Worm (Caenorhabditis elegans) whole organism, mixed stage, embryonic: ENCODE measurements around the gene C18E9.2.

Experiments
- M03D4.4 ChIP-seq: sonication (generic microtip); optimal IDR thresholded peaks from 2 replicates; lab custom pipeline; 2017; ENCODE audit warnings: mild to moderate bottlenecking, missing genetic modification characterization, missing compliant biosample characterization
- bed-3 ChIP-seq: fragments of 200-800 bp; sonication (Bioruptor generic); optimal IDR thresholded peaks from 3 replicates; lab custom pipeline; 2018; ENCODE audit warnings: mild to moderate bottlenecking, missing genetic modification characterization, moderate library complexity, missing compliant biosample characterization
- ceh-39 ChIP-seq: fragments of 150-350 bp; optimal IDR thresholded peaks from 2 replicates; lab custom pipeline; 2014; ENCODE audit warnings: missing biosample characterization, missing genetic modification characterization
- ceh-83 ChIP-seq: fragments of 200-800 bp; sonication (Bioruptor generic); optimal IDR thresholded peaks from 2 replicates; lab custom pipeline; 2018; ENCODE audit warnings: mild to moderate bottlenecking, missing genetic modification characterization, missing compliant biosample characterization
- ces-1 ChIP-seq: fragments of 150-350 bp; optimal IDR thresholded peaks from 2 replicates; lab custom pipeline; 2014; ENCODE audit warnings: missing biosample characterization, missing genetic modification reagents, missing genetic modification characterization
- cnd-1 ChIP-seq: fragments of 200-800 bp; sonication (Bioruptor generic); optimal IDR thresholded peaks from 2 replicates; lab custom pipeline; 2018; ENCODE audit warnings: mild to moderate bottlenecking, missing genetic modification characterization, missing compliant biosample characterization
- drap-1 ChIP-seq: fragments of 200-800 bp; sonication (Bioruptor generic); optimal IDR thresholded peaks from 3 replicates; lab custom pipeline; 2018; ENCODE audit warnings: mild to moderate bottlenecking, missing genetic modification characterization, missing compliant biosample characterization
- elt-3 ChIP-seq: fragments of 150-350 bp; optimal IDR thresholded peaks from 2 replicates; lab custom pipeline; 2014; ENCODE audit warnings: missing biosample characterization, missing genetic modification characterization
- flh-1 ChIP-seq: fragments of 200-800 bp; sonication (Bioruptor generic); optimal IDR thresholded peaks from 2 replicates; lab custom pipeline; 2018; ENCODE audit warnings: mild to moderate bottlenecking, missing genetic modification characterization, moderate library complexity, missing compliant biosample characterization
- ham-2 ChIP-seq: fragments of 200-800 bp; sonication (Bioruptor generic); optimal IDR thresholded peaks from 2 replicates; lab custom pipeline; 2018; ENCODE audit warnings: mild to moderate bottlenecking, missing genetic modification characterization, missing compliant biosample characterization
- hlh-1 ChIP-seq: fragments of 150-350 bp; optimal IDR thresholded peaks from 2 replicates; lab custom pipeline; 2014; ENCODE audit warnings: missing biosample characterization, missing genetic modification reagents, missing genetic modification characterization
- lsy-2 ChIP-seq: fragments of 150-350 bp; optimal IDR thresholded peaks from 2 replicates; lab custom pipeline; 2014; ENCODE audit warnings: missing biosample characterization, missing genetic modification characterization
- mab-5 ChIP-seq: fragments of 150-350 bp; optimal IDR thresholded peaks from 2 replicates; lab custom pipeline; 2014; ENCODE audit warnings: missing biosample characterization, missing genetic modification characterization
- mep-1 ChIP-seq: fragments of 150-350 bp; optimal IDR thresholded peaks from 2 replicates; lab custom pipeline; 2017; ENCODE audit warnings: missing biosample characterization, missing genetic modification reagents, missing genetic modification characterization, inconsistent platforms
- mls-2 ChIP-seq: sonication (generic microtip); optimal IDR thresholded peaks from 2 replicates; lab custom pipeline; 2016; ENCODE audit warnings: mild to moderate bottlenecking, missing genetic modification characterization, moderate library complexity, missing compliant biosample characterization
- nhr-12 ChIP-seq: fragments of 150-350 bp; optimal IDR thresholded peaks from 2 replicates; lab custom pipeline; 2014; ENCODE audit warnings: missing biosample characterization, missing genetic modification characterization
- nhr-2 ChIP-seq: fragments of 150-350 bp; optimal IDR thresholded peaks from 2 replicates; lab custom pipeline; 2014; ENCODE audit warnings: missing biosample characterization, missing genetic modification characterization
- nhr-237 ChIP-seq: fragments of 150-350 bp; optimal IDR thresholded peaks from 2 replicates; lab custom pipeline; 2014; ENCODE audit warnings: missing biosample characterization, missing genetic modification characterization
- nhr-28 ChIP-seq: fragments of 150-350 bp; optimal IDR thresholded peaks from 2 replicates; lab custom pipeline; 2014; ENCODE audit warnings: missing biosample characterization, missing genetic modification characterization
- nhr-76 ChIP-seq: sonication (generic microtip); optimal IDR thresholded peaks from 2 replicates; lab custom pipeline; 2017; ENCODE audit warnings: missing biosample characterization, missing genetic modification characterization
- pha-4 ChIP-seq: fragments of 150-350 bp; optimal IDR thresholded peaks from 2 replicates; lab custom pipeline; 2018; ENCODE audit warnings: missing biosample characterization, missing genetic modification reagents, missing genetic modification characterization
- sem-2 ChIP-seq: fragments of 200-800 bp; sonication (Bioruptor generic); optimal IDR thresholded peaks from 2 replicates; lab custom pipeline; 2018; ENCODE audit warnings: mild to moderate bottlenecking, missing genetic modification characterization, missing compliant biosample characterization
- snpc-4 ChIP-seq: fragments of 150-350 bp; optimal IDR thresholded peaks from 2 replicates; lab custom pipeline; 2014; ENCODE audit warnings: missing biosample characterization, missing genetic modification characterization
- sptf-1 ChIP-seq: sonication (generic microtip); optimal IDR thresholded peaks from 2 replicates; lab custom pipeline; 2017; ENCODE audit warnings: mild to moderate bottlenecking, missing genetic modification characterization, moderate library complexity, missing compliant biosample characterization
- tbx-8 ChIP-seq: fragments of 200-800 bp; sonication (Bioruptor generic); optimal IDR thresholded peaks from 2 replicates; lab custom pipeline; 2018; ENCODE audit warnings: mild to moderate bottlenecking, missing genetic modification characterization, moderate library complexity, missing compliant biosample characterization
- unc-120 ChIP-seq: sonication (generic microtip); optimal IDR thresholded peaks from 2 replicates; lab custom pipeline; 2017; ENCODE audit warnings: missing genetic modification characterization, missing compliant biosample characterization; ENCODE audit not compliant: poor library complexity, severe bottlenecking
- unc-39 ChIP-seq: fragments of 150-350 bp; optimal IDR thresholded peaks from 2 replicates; lab custom pipeline; 2014; ENCODE audit warnings: missing biosample characterization, missing genetic modification characterization
- unc-62 ChIP-seq: fragments of 150-350 bp; optimal IDR thresholded peaks from 2 replicates; lab custom pipeline; 2014; ENCODE audit warnings: missing biosample characterization, missing genetic modification reagents, missing genetic modification characterization
- zip-8 ChIP-seq: fragments of 150-350 bp; optimal IDR thresholded peaks from 2 replicates; lab custom pipeline; 2014; ENCODE audit warnings: missing biosample characterization, missing genetic modification characterization
- ztf-11 ChIP-seq: fragments of 150-350 bp; optimal IDR thresholded peaks from 2 replicates; lab custom pipeline; 2014; ENCODE audit warnings: missing biosample characterization, missing genetic modification characterization

Gene C18E9.2

ce11 chrII:8964835-8965234, at the start of gene C18E9.2, which contains the start of gene ndub-3:
C18E9.2 (plus strand) TSS chrII:8965006.
ndub-3 (minus strand) TSS chrII:8964890.
- no peak for TF ChIP-seq ztf-11 (tag; lab: Kevin White, UChicago)
- TF ChIP-seq mab-5, result no peak
- TF ChIP-seq nhr-237, result peak; percentile 11
- TF ChIP-seq flh-1 (GFP tag; lab: Kevin White, UChicago), result no peak
- no peak for TF ChIP-seq nhr-2 (tag; lab: Kevin White, UChicago)
- TF ChIP-seq tbx-8, result no peak
- peak; percentile 72 for TF ChIP-seq mep-1
- TF ChIP-seq ceh-83 (GFP tag; lab: Kevin White, UChicago), result no peak
- TF ChIP-seq nhr-76 (tag; lab: Kevin White, UChicago), result no peak
- peak; percentile 54 for TF ChIP-seq hlh-1
- no peak for TF ChIP-seq sem-2
- no peak for TF ChIP-seq snpc-4 (tag; lab: Kevin White, UChicago)
- no peak for TF ChIP-seq zip-8 (tag; lab: Kevin White, UChicago)
- no peak for TF ChIP-seq drap-1 (GFP tag; lab: Kevin White, UChicago)
- no peak for TF ChIP-seq ham-2
- TF ChIP-seq ces-1 (GFP tag; lab: Kevin White, UChicago), result peak; percentile 5
- no peak for TF ChIP-seq unc-39
- TF ChIP-seq, all 35 proteins: peak for 4

ce11 chrII:8916656-8917055, 48.1 kb upstream of the C18E9.2 start:
- no peak for TF ChIP-seq mep-1
- no peak for TF ChIP-seq lsy-2 (tag; lab: Kevin White, UChicago)
- no peak for TF ChIP-seq drap-1 (GFP tag; lab: Kevin White, UChicago)
- TF ChIP-seq cnd-1 (tag; lab: Kevin White, UChicago), result no peak

- TF ChIP-seq nhr-237, result no peak
- no peak for TF ChIP-seq elt-3
- TF ChIP-seq nhr-12, result no peak
- TF ChIP-seq M03D4.4 (tag; lab: Kevin White, UChicago), result no peak
- TF ChIP-seq drap-1 (GFP tag; lab: Kevin White, UChicago), result no peak
- TF ChIP-seq ceh-39 (tag; lab: Kevin White, UChicago), result no peak
- no peak for TF ChIP-seq sptf-1
Observed at ce11 chrII:8917339-8917738, 47.5 kb upstream of the C18E9.2 start.

- TF ChIP-seq mls-2 (tag; lab: Kevin White, UChicago), result no peak
- no peak for TF ChIP-seq pha-4 (tag; lab: Kevin White, UChicago)
- TF ChIP-seq nhr-2 (tag; lab: Kevin White, UChicago), result no peak
- TF ChIP-seq zip-8 (tag; lab: Kevin White, UChicago), result no peak
- no peak for TF ChIP-seq nhr-12
- TF ChIP-seq bed-3 (GFP tag; lab: Kevin White, UChicago), result no peak
- TF ChIP-seq drap-1 (GFP tag; lab: Kevin White, UChicago), result no peak
Observed at ce11 chrII:8920315-8920714, 44.5 kb upstream of the C18E9.2 start.

ce11 chrII:8920955-8921354, 43.9 kb upstream of the C18E9.2 start:
- TF ChIP-seq nhr-28 (tag; lab: Kevin White, UChicago) (no peak), ceh-83 (GFP tag; lab: Kevin White, UChicago) (no peak), nhr-2 (tag; lab: Kevin White, UChicago) (no peak), bed-3 (GFP tag; lab: Kevin White, UChicago) (no peak), nhr-76 (tag; lab: Kevin White, UChicago) (no peak), ces-1 (GFP tag; lab: Kevin White, UChicago) (peak; percentile 77), elt-3 (no peak)

- no peak for TF ChIP-seq unc-120 (tag; lab: Kevin White, UChicago)
- no peak for TF ChIP-seq nhr-12
- no peak for TF ChIP-seq bed-3 (GFP tag; lab: Kevin White, UChicago)
- TF ChIP-seq nhr-237, result no peak
- no peak for TF ChIP-seq snpc-4 (tag; lab: Kevin White, UChicago)
- no peak for TF ChIP-seq unc-62 (GFP tag; lab: Kevin White, UChicago)
- no peak for TF ChIP-seq nhr-28 (tag; lab: Kevin White, UChicago)
Observed at ce11 chrII:8921456-8921855, 43.4 kb upstream of the C18E9.2 start.
